Worm (Caenorhabditis elegans) whole organism, mixed stage, embryonic: Measurements from ENCODE around the gene F55B11.4.

Experiments
- elt-1 ChIP-seq: sonication (generic microtip); optimal IDR thresholded peaks from 2 replicates; lab custom pipeline; 2017; ENCODE audit warnings: missing genetic modification characterization, mild to moderate bottlenecking, missing compliant biosample characterization, antibody characterized with exemption, moderate library complexity, borderline replicate concordance; ENCODE audit not compliant: insufficient read depth
- hlh-1 ChIP-seq: fragments of 150-350 bp; optimal IDR thresholded peaks from 2 replicates; lab custom pipeline; 2014; ENCODE audit warnings: missing biosample characterization, missing genetic modification reagents, missing genetic modification characterization
- lin-13 ChIP-seq: fragments of 150-350 bp; optimal IDR thresholded peaks from 2 replicates; lab custom pipeline; 2014; ENCODE audit warnings: missing biosample characterization, missing genetic modification characterization
- mab-5 ChIP-seq: fragments of 150-350 bp; optimal IDR thresholded peaks from 2 replicates; lab custom pipeline; 2014; ENCODE audit warnings: missing biosample characterization, missing genetic modification characterization
- nhr-76 ChIP-seq: sonication (generic microtip); optimal IDR thresholded peaks from 2 replicates; lab custom pipeline; 2017; ENCODE audit warnings: missing biosample characterization, missing genetic modification characterization

- no peak for TF ChIP-seq lin-13 (tag; lab: Kevin White, UChicago)
- no peak for TF ChIP-seq nhr-76 (tag; lab: Kevin White, UChicago)
- TF ChIP-seq mab-5 (tag; lab: Kevin White, UChicago) = no peak
- no peak for TF ChIP-seq hlh-1 (tag; lab: Kevin White, UChicago)
- no peak for TF ChIP-seq elt-1
Observed at ce11 chrIV:14412655-14413054, 18.1 kb downstream of the F55B11.4 start, which contains the start of gene xdh-1.
